Fruit fly (Drosophila melanogaster): ENCODE results near the gene CG17721.

CG17721 gene

dm6 chr3R:11209801-11210402, 25.0 kb upstream of the CG17721 start, which contains the start of the genes SdhC and Tctp (continued):
- TF ChIP-seq phol (tag; optimal IDR thresholded peaks at IDR 0.05) = peak; percentile 97
- no peak for TF ChIP-seq cad (GFP tag; optimal IDR thresholded peaks at IDR 0.05)
- no peak for TF ChIP-seq Hand (GFP tag; optimal IDR thresholded peaks at IDR 0.05)
- TF ChIP-seq danr (GFP tag; IDR thresholded peaks at IDR 0.05) = no peak
- TF ChIP-seq cato (GFP tag; optimal IDR thresholded peaks at IDR 0.05; ENCODE audit: borderline replicate concordance) = no peak
- no peak for TF ChIP-seq CG2875 (GFP tag; optimal IDR thresholded peaks at IDR 0.05)
- TF ChIP-seq CG4424 (GFP tag; optimal IDR thresholded peaks at IDR 0.05) = peak; percentile 46
- TF ChIP-seq CG6765 (GFP tag; optimal IDR thresholded peaks at IDR 0.05) = peak; percentile 40
- TF ChIP-seq Blimp-1 (GFP tag; optimal IDR thresholded peaks at IDR 0.05) = peak; percentile 42
- peak; percentile 70 for TF ChIP-seq zen (tag; optimal IDR thresholded peaks at IDR 0.05)
- 0 out of 2 replicates have a peak, but pooled peaks have one; percentile 51 for TF ChIP-seq unc-4 (GFP tag; IDR thresholded peaks at IDR 0.05; ENCODE audit: partially characterized antibody)
- TF ChIP-seq gsb-n (tag; optimal IDR thresholded peaks at IDR 0.05) = peak; percentile 45
- TF ChIP-seq slou (GFP tag; optimal IDR thresholded peaks at IDR 0.05) = peak; percentile 3
- no peak for TF ChIP-seq ham (GFP tag; IDR thresholded peaks at IDR 0.05)
- no peak for TF ChIP-seq dysf (GFP tag; IDR thresholded peaks at IDR 0.05)
- TF ChIP-seq CG11504 (tag; optimal IDR thresholded peaks at IDR 0.05) = peak; percentile 60
- TF ChIP-seq CG7372 (GFP tag; IDR thresholded peaks at IDR 0.05) = no peak
- peak; percentile 23 for TF ChIP-seq CG7839 (tag; optimal IDR thresholded peaks at IDR 0.05)
- TF ChIP-seq CG32772 (GFP tag; IDR thresholded peaks at IDR 0.05) = no peak
- TF ChIP-seq kni (GFP tag; optimal IDR thresholded peaks at IDR 0.05) = peak; percentile 37
- no peak for TF ChIP-seq CG10274 (GFP tag; optimal IDR thresholded peaks at IDR 0.05)
- TF ChIP-seq CG12155 (GFP tag; optimal IDR thresholded peaks at IDR 0.05) = peak; percentile 97
- peak; percentile 57 for TF ChIP-seq CG15696 (tag; optimal IDR thresholded peaks at IDR 0.05)
- no peak for TF ChIP-seq gt (GFP tag; IDR thresholded peaks at IDR 0.05)
- TF ChIP-seq CG15073 (GFP tag; optimal IDR thresholded peaks at IDR 0.05) = no peak
- peak; percentile 20 for TF ChIP-seq Mad (GFP tag; optimal IDR thresholded peaks at IDR 0.05)
- peak; percentile 17 to 60 for TF ChIP-seq Hr51 (GFP tag; optimal IDR thresholded peaks at IDR 0.05)
- peak; percentile 42; the same call in 1 of the 2 replicates for TF ChIP-seq CG9932 (GFP tag; IDR thresholded peaks at IDR 0.05)
- TF ChIP-seq twi (tag; optimal IDR thresholded peaks at IDR 0.05) = no peak
- TF ChIP-seq corto (GFP tag; optimal IDR thresholded peaks at IDR 0.05) = no peak
- TF ChIP-seq NK7.1 (GFP tag; optimal IDR thresholded peaks at IDR 0.05) = no peak
- TF ChIP-seq sd (tag; optimal IDR thresholded peaks at IDR 0.05) = no peak
- no peak for TF ChIP-seq lmd (GFP tag; IDR thresholded peaks at IDR 0.05)
- TF ChIP-seq CG7928 (GFP tag; optimal IDR thresholded peaks at IDR 0.05) = no peak
- no peak for TF ChIP-seq Dip2 (GFP tag; IDR thresholded peaks at IDR 0.05)
- TF ChIP-seq CG15011 (GFP tag; optimal IDR thresholded peaks at IDR 0.05) = no peak
- TF ChIP-seq jing (GFP tag; optimal IDR thresholded peaks at IDR 0.05) = no peak
- TF ChIP-seq CG10654 (GFP tag; optimal IDR thresholded peaks at IDR 0.05) = peak; percentile 15
- peak; percentile 6 to 44 for TF ChIP-seq chif (GFP tag; optimal IDR thresholded peaks at IDR 0.05)
- TF ChIP-seq CG16779 (GFP tag; IDR thresholded peaks at IDR 0.05) = no peak
- no peak for TF ChIP-seq CG12219 (GFP tag; optimal IDR thresholded peaks at IDR 0.05)
- TF ChIP-seq E2f2 (GFP tag; IDR thresholded peaks at IDR 0.05) = 0 out of 2 replicates have a peak, but pooled peaks have one; percentile 18
- no peak for TF ChIP-seq dimm (GFP tag; IDR thresholded peaks at IDR 0.05)
- TF ChIP-seq pros (GFP tag; optimal IDR thresholded peaks at IDR 0.05) = no peak
- no peak for TF ChIP-seq ash1 (GFP tag; optimal IDR thresholded peaks at IDR 0.05)
- peak; percentile 23 for TF ChIP-seq CG10979 (tag; optimal IDR thresholded peaks at IDR 0.05)
- TF ChIP-seq ac (GFP tag; optimal IDR thresholded peaks at IDR 0.05) = no peak
- peak; percentile 24; the same call in 1 of the 2 replicates for TF ChIP-seq slbo (GFP tag; IDR thresholded peaks at IDR 0.05)
- no peak for TF ChIP-seq CG14014 (GFP tag; IDR thresholded peaks at IDR 0.05)
- no peak for TF ChIP-seq Ravus (GFP tag; IDR thresholded peaks at IDR 0.05)
